Worm (Caenorhabditis elegans) whole organism, midembryonic: ENCODE results near the gene wdr-37.

Experiments used
- flt-1 ChIP-seq: fragments of 200-800 bp; sonication (Bioruptor generic); IDR thresholded peaks from 2 replicates; pipeline ENCODE4 v1.3.6; 2022; ENCODE audit warnings: missing genetic modification characterization, missing compliant biosample characterization
- med-1 ChIP-seq: sonication (generic microtip); optimal IDR thresholded peaks from 2 replicates; lab custom pipeline; 2017; ENCODE audit warnings: missing genetic modification characterization, mild to moderate bottlenecking, missing compliant biosample characterization, antibody characterized with exemption, missing genetic modification reagents; ENCODE audit not compliant: insufficient read depth
- ztf-29 ChIP-seq: fragments of 200-800 bp; sonication (Bioruptor generic); IDR thresholded peaks from 2 replicates; pipeline ENCODE4 v1.3.6; 2022; ENCODE audit warnings: missing genetic modification reagents, missing genetic modification characterization, missing compliant biosample characterization

DNA sequence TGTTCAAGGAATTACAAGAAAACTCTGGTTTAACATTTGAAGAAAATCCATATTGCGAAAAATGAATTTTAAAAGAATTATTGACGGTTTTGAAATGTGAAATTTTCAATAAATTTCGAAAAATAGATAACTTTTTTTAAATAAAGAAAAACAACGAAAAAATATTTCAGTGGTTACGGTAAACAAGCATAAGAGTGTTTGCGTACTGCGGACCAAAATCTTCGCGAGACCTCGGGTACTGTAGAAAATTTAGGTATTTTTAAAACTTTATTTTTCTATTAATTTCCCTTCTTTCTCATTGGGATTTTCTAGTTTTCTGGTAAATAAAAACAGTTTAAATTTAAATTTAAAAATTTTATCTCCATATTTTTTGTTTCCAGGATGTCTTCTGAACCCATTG is 4.2 kb upstream of the wdr-37 start, which contains the start of gene xnd-1:
- TF ChIP-seq med-1 (GFP tag; lab: Kevin White, UChicago) (no peak), flt-1 (no peak), ztf-29 (GFP tag; lab: Robert Waterston, UW) (no peak)
